Worm (Caenorhabditis elegans): ENCODE data around the gene cblc-1.
"Not testable (repeated sequence)": the region's sequence is repeated elsewhere in the genome, so short reads cannot be mapped to it uniquely, and the experiment has no call there.

cblc-1 gene

ce11 chrII:4931286-4931685, 9.7 kb downstream of the cblc-1 start:
- TF ChIP-seq sea-1 (GFP tag; conservative IDR thresholded peaks at IDR 0.05) (no peak), tbx-11 (GFP tag; IDR thresholded peaks at IDR 0.05) (no peak), tra-4 (tag; optimal IDR thresholded peaks at IDR 0.05) (no peak), F13C5.2 (tag; optimal IDR thresholded peaks at IDR 0.05) (no peak), ceh-36 (tag; optimal IDR thresholded peaks at IDR 0.05) (no peak), B0310.2 (tag; optimal IDR thresholded peaks at IDR 0.05) (no peak), hmg-4 (GFP tag; optimal IDR thresholded peaks at IDR 0.05) (no peak), hnd-1 (tag; optimal IDR thresholded peaks at IDR 0.05) (no peak), tbx-37 (GFP tag; conservative IDR thresholded peaks at IDR 0.05) (no peak), ets-7 (tag; optimal IDR thresholded peaks at IDR 0.05) (no peak), hmbx-1 (tag; optimal IDR thresholded peaks at IDR 0.05) (no peak), pes-1 (GFP tag; IDR thresholded peaks at IDR 0.05) (no peak), flt-1 (GFP tag; IDR thresholded peaks at IDR 0.05) (no peak), ceh-13 (GFP tag; optimal IDR thresholded peaks at IDR 0.05) (no peak), ama-1 (optimal IDR thresholded peaks at IDR 0.05) (no peak), scrt-1 (GFP tag; IDR thresholded peaks at IDR 0.05) (no peak), aly-1 (tag; optimal IDR thresholded peaks at IDR 0.05) (no peak)

- TF ChIP-seq tbx-37 (GFP tag; conservative IDR thresholded peaks at IDR 0.05) = peak; percentile 64
- peak; percentile 71 for TF ChIP-seq flt-1 (GFP tag; IDR thresholded peaks at IDR 0.05)
- TF ChIP-seq sea-1 (GFP tag; conservative IDR thresholded peaks at IDR 0.05) = 0 out of 2 replicates have a peak, but pooled peaks have one; percentile 52
- TF ChIP-seq pes-1 (GFP tag; IDR thresholded peaks at IDR 0.05) = peak; percentile 75; the same call in 1 of the 2 replicates
- peak; percentile 64; the same call in 1 of the 2 replicates for TF ChIP-seq tbx-11 (GFP tag; IDR thresholded peaks at IDR 0.05)
Observed at ce11 chrII:4928367-4928766, 12.6 kb downstream of the cblc-1 start.

- TF ChIP-seq pes-1 (GFP tag; IDR thresholded peaks at IDR 0.05) (no peak), aly-1 (tag; optimal IDR thresholded peaks at IDR 0.05) (no peak), hmg-4 (GFP tag; optimal IDR thresholded peaks at IDR 0.05) (no peak), sea-1 (GFP tag; conservative IDR thresholded peaks at IDR 0.05) (no peak), F13C5.2 (tag; optimal IDR thresholded peaks at IDR 0.05) (no peak), ama-1 (optimal IDR thresholded peaks at IDR 0.05) (no peak), ets-7 (tag; optimal IDR thresholded peaks at IDR 0.05) (no peak), tbx-37 (GFP tag; conservative IDR thresholded peaks at IDR 0.05) (no peak), hnd-1 (tag; optimal IDR thresholded peaks at IDR 0.05) (no peak), flt-1 (GFP tag; IDR thresholded peaks at IDR 0.05) (no peak), ceh-13 (GFP tag; optimal IDR thresholded peaks at IDR 0.05) (no peak), tra-4 (tag; optimal IDR thresholded peaks at IDR 0.05) (no peak), ceh-36 (tag; optimal IDR thresholded peaks at IDR 0.05) (no peak), tbx-11 (GFP tag; IDR thresholded peaks at IDR 0.05) (no peak), hmbx-1 (tag; optimal IDR thresholded peaks at IDR 0.05) (no peak)
Observed at ce11 chrII:4925198-4925764, 15.7 kb downstream of the cblc-1 start, which contains the start of gene aagr-2. Gene aagr-2 (minus strand): TSS chrII:4925248.

ce11 chrII:4924729-4925128, 16.2 kb downstream of the cblc-1 start:
- TF ChIP-seq B0310.2 (tag; optimal IDR thresholded peaks at IDR 0.05) (no peak), tbx-37 (GFP tag; conservative IDR thresholded peaks at IDR 0.05) (no peak), flt-1 (GFP tag; IDR thresholded peaks at IDR 0.05) (no peak), scrt-1 (GFP tag; IDR thresholded peaks at IDR 0.05) (no peak)

ce11 chrII:4920608-4921007, 20.3 kb downstream of the cblc-1 start:
- no peak for TF ChIP-seq B0310.2 (tag; optimal IDR thresholded peaks at IDR 0.05)
- no peak for TF ChIP-seq tbx-37 (GFP tag; conservative IDR thresholded peaks at IDR 0.05)
- no peak for TF ChIP-seq flt-1 (GFP tag; IDR thresholded peaks at IDR 0.05)
- no peak for TF ChIP-seq ets-7 (tag; optimal IDR thresholded peaks at IDR 0.05)
- no peak for TF ChIP-seq ceh-13 (GFP tag; optimal IDR thresholded peaks at IDR 0.05)
- TF ChIP-seq tbx-11 (GFP tag; IDR thresholded peaks at IDR 0.05) = no peak
- TF ChIP-seq ama-1 (optimal IDR thresholded peaks at IDR 0.05) = no peak
- no peak for TF ChIP-seq pes-1 (GFP tag; IDR thresholded peaks at IDR 0.05)
- TF ChIP-seq ceh-36 (tag; optimal IDR thresholded peaks at IDR 0.05) = no peak
- TF ChIP-seq scrt-1 (GFP tag; IDR thresholded peaks at IDR 0.05) = no peak
- no peak for TF ChIP-seq hnd-1 (tag; optimal IDR thresholded peaks at IDR 0.05)

- no peak for TF ChIP-seq tbx-37 (GFP tag; conservative IDR thresholded peaks at IDR 0.05)
- no peak for TF ChIP-seq aly-1 (tag; optimal IDR thresholded peaks at IDR 0.05)
- TF ChIP-seq tbx-11 (GFP tag; IDR thresholded peaks at IDR 0.05) = no peak
- TF ChIP-seq ceh-36 (tag; optimal IDR thresholded peaks at IDR 0.05) = no peak
- no peak for TF ChIP-seq ceh-13 (GFP tag; optimal IDR thresholded peaks at IDR 0.05)
- no peak for TF ChIP-seq flt-1 (GFP tag; IDR thresholded peaks at IDR 0.05)
- no peak for TF ChIP-seq ama-1 (optimal IDR thresholded peaks at IDR 0.05)
- TF ChIP-seq hmbx-1 (tag; optimal IDR thresholded peaks at IDR 0.05) = no peak
- no peak for TF ChIP-seq pes-1 (GFP tag; IDR thresholded peaks at IDR 0.05)
- TF ChIP-seq B0310.2 (tag; optimal IDR thresholded peaks at IDR 0.05) = no peak
- TF ChIP-seq F13C5.2 (tag; optimal IDR thresholded peaks at IDR 0.05) = no peak
- TF ChIP-seq scrt-1 (GFP tag; IDR thresholded peaks at IDR 0.05) = no peak
- no peak for TF ChIP-seq tra-4 (tag; optimal IDR thresholded peaks at IDR 0.05)
- no peak for TF ChIP-seq ets-7 (tag; optimal IDR thresholded peaks at IDR 0.05)
- no peak for TF ChIP-seq hnd-1 (tag; optimal IDR thresholded peaks at IDR 0.05)
- TF ChIP-seq sea-1 (GFP tag; conservative IDR thresholded peaks at IDR 0.05) = no peak
- no peak for TF ChIP-seq hmg-4 (GFP tag; optimal IDR thresholded peaks at IDR 0.05)
Observed at ce11 chrII:4918501-4919021, 22.4 kb downstream of the cblc-1 start.

ce11 chrII:4916462-4916861, 24.5 kb downstream of the cblc-1 start, which contains the start of gene msp-31:
Gene msp-31 (minus strand): TSS chrII:4916562.
- TF ChIP-seq tra-4 (tag; optimal IDR thresholded peaks at IDR 0.05); ama-1 (optimal IDR thresholded peaks at IDR 0.05); ceh-13 (GFP tag; optimal IDR thresholded peaks at IDR 0.05): not testable (repeated sequence)
